Worm (Caenorhabditis elegans): ENCODE results near the gene wdr-5.2.

DNA sequence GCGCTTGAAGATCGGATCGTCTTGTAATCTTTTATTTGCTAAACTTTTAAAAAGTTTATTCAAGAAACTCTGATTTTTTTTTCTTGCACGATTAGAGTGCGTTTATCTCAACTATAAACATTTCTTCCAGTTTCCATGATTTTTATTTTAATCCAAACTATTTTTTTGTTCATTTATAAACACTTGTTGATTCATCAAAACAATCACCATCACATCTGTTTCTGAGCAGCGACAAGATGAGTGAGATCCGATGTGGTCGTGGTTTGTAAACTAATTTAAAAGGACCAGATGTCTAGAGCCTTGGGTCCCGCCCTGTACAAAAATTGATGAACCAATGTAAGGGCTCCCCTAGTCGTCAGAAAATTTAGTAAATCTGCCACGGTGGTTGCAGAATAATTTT lies 51.3 kb downstream of the wdr-5.2 start:
- TF ChIP-seq pha-4 (tag; optimal IDR thresholded peaks at IDR 0.05) (no peak), ceh-34 (tag; optimal IDR thresholded peaks at IDR 0.05) (no peak), Y22D7AL.16 (tag; optimal IDR thresholded peaks at IDR 0.05) (no peak), eyg-1 (tag; optimal IDR thresholded peaks at IDR 0.05) (no peak), hlh-30 (tag; optimal IDR thresholded peaks at IDR 0.05; ENCODE audit: insufficient read depth) (no peak), ceh-9 (tag; optimal IDR thresholded peaks at IDR 0.05) (no peak), ceh-31 (tag; optimal IDR thresholded peaks at IDR 0.05) (no peak)

Measured in whole organism, late embryonic.